Worm (Caenorhabditis elegans) whole organism, L4 larva: Measurements from ENCODE around the gene C04A2.15.

Experiments
- F44E2.7 ChIP-seq: fragments of 200-800 bp; sonication (Bioruptor generic); IDR thresholded peaks from 2 replicates; pipeline ENCODE4 v2.1.2; 2022; ENCODE audit warnings: missing genetic modification characterization, missing compliant biosample characterization
- F49E8.2 ChIP-seq: sonication (generic microtip); optimal IDR thresholded peaks from 2 replicates; lab custom pipeline; 2016; ENCODE audit warnings: missing compliant biosample characterization, mild to moderate bottlenecking, missing genetic modification characterization, borderline replicate concordance
- R02D3.7 ChIP-seq: fragments of 150-350 bp; sonication (generic microtip); optimal IDR thresholded peaks from 3 replicates; lab custom pipeline; 2014; ENCODE audit warnings: missing biosample characterization, missing genetic modification characterization
- T20F7.1 ChIP-seq: fragments of 200-800 bp; sonication (Bioruptor generic); optimal IDR thresholded peaks from 2 replicates; lab custom pipeline; 2018; ENCODE audit warnings: mild to moderate bottlenecking, missing genetic modification characterization, missing compliant biosample characterization
- T26A8.4 ChIP-seq: fragments of 200-800 bp; sonication (Bioruptor generic); IDR thresholded peaks from 2 replicates; pipeline ENCODE4 v1.3.6; 2022; ENCODE audit warnings: missing genetic modification characterization, missing compliant biosample characterization
- Y105C5A.15 ChIP-seq: fragments of 200-800 bp; sonication (Bioruptor generic); IDR thresholded peaks from 2 replicates; pipeline ENCODE4 v1.3.6; 2022; ENCODE audit warnings: missing genetic modification characterization, missing compliant biosample characterization
- Y5F2A.4 ChIP-seq: fragments of 200-800 bp; sonication (Bioruptor generic); optimal IDR thresholded peaks from 2 replicates; lab custom pipeline; 2018; ENCODE audit warnings: mild to moderate bottlenecking, missing genetic modification characterization, missing compliant biosample characterization
- Y75B8A.6 ChIP-seq: fragments of 200-800 bp; sonication (Bioruptor generic); IDR thresholded peaks from 2 replicates; pipeline ENCODE4 v1.3.6; 2022; ENCODE audit warnings: missing genetic modification reagents, missing genetic modification characterization, missing compliant biosample characterization
- ZK546.5 ChIP-seq, 2 experiments: sonication (generic microtip); optimal IDR thresholded peaks; 2 replicates each; lab custom pipeline; 2017; ENCODE audit warnings: missing biosample characterization in 2 of 2, missing genetic modification characterization in 2 of 2
- ama-1 ChIP-seq: fragments of 150-350 bp; optimal IDR thresholded peaks from 2 replicates; lab custom pipeline; 2014; ENCODE audit warnings: inconsistent platforms, mixed read lengths
- ceh-28 ChIP-seq: fragments of 150-350 bp; optimal IDR thresholded peaks from 2 replicates; lab custom pipeline; 2014; ENCODE audit warnings: missing biosample characterization, missing genetic modification reagents, missing genetic modification characterization
- ceh-32 ChIP-seq: sonication (generic microtip); optimal IDR thresholded peaks from 2 replicates; lab custom pipeline; 2016; ENCODE audit warnings: mild to moderate bottlenecking, missing genetic modification characterization, missing compliant biosample characterization; ENCODE audit not compliant: poor library complexity
- ceh-44 ChIP-seq: fragments of 200-800 bp; sonication (Bioruptor generic); IDR thresholded peaks from 2 replicates; pipeline ENCODE4 v1.3.6; 2022; ENCODE audit warnings: missing genetic modification reagents, missing genetic modification characterization, missing compliant biosample characterization
- ceh-62 ChIP-seq: sonication (generic microtip); optimal IDR thresholded peaks from 2 replicates; lab custom pipeline; 2017; ENCODE audit warnings: missing biosample characterization, missing genetic modification characterization
- ceh-82 ChIP-seq: sonication (generic microtip); optimal IDR thresholded peaks from 2 replicates; lab custom pipeline; 2017; ENCODE audit warnings: missing biosample characterization, missing genetic modification characterization
- ces-1 ChIP-seq: fragments of 150-350 bp; sonication (generic microtip); optimal IDR thresholded peaks from 4 replicates; lab custom pipeline; 2014; ENCODE audit warnings: missing biosample characterization, missing genetic modification reagents, missing genetic modification characterization
- ctbp-1 ChIP-seq: fragments of 200-800 bp; sonication (Bioruptor generic); IDR thresholded peaks from 2 replicates; pipeline ENCODE4 v1.3.6; 2022; ENCODE audit warnings: missing genetic modification reagents, missing genetic modification characterization, missing compliant biosample characterization
- daf-12 ChIP-seq: fragments of 150-350 bp; optimal IDR thresholded peaks from 2 replicates; lab custom pipeline; 2014; ENCODE audit warnings: missing biosample characterization, missing genetic modification reagents, missing genetic modification characterization
- daf-19 ChIP-seq: fragments of 200-800 bp; sonication (Bioruptor generic); conservative IDR thresholded peaks from 2 replicates; pipeline ENCODE4 v1.3.6; 2022; ENCODE audit warnings: missing genetic modification characterization, missing compliant biosample characterization
- daf-8 ChIP-seq: fragments of 200-800 bp; sonication (Bioruptor generic); IDR thresholded peaks from 2 replicates; pipeline ENCODE4 v1.3.6; 2022; ENCODE audit warnings: missing genetic modification characterization, missing compliant biosample characterization
- duxl-1 ChIP-seq: sonication (generic microtip); optimal IDR thresholded peaks from 2 replicates; lab custom pipeline; 2016; ENCODE audit warnings: mild to moderate bottlenecking, missing genetic modification characterization, moderate library complexity, missing compliant biosample characterization; ENCODE audit not compliant: poor library complexity
- hlh-11 ChIP-seq: fragments of 200-800 bp; sonication (Bioruptor generic); optimal IDR thresholded peaks from 2 replicates; lab custom pipeline; 2018; ENCODE audit warnings: mild to moderate bottlenecking, missing genetic modification characterization, missing compliant biosample characterization
- hmg-1.1 ChIP-seq: fragments of 200-800 bp; sonication (Bioruptor generic); IDR thresholded peaks from 2 replicates; pipeline ENCODE4 v1.3.6; 2022; ENCODE audit warnings: missing genetic modification reagents, missing genetic modification characterization, missing compliant biosample characterization
- lim-7 ChIP-seq: fragments of 200-800 bp; sonication (Bioruptor generic); IDR thresholded peaks from 2 replicates; pipeline ENCODE4 v1.3.6; 2022; ENCODE audit warnings: missing genetic modification characterization, missing compliant biosample characterization
- lin-1 ChIP-seq: fragments of 200-800 bp; sonication (Bioruptor generic); IDR thresholded peaks from 2 replicates; pipeline ENCODE4 v1.3.6; 2022; ENCODE audit warnings: missing genetic modification reagents, missing genetic modification characterization, missing compliant biosample characterization
- lin-15B ChIP-seq: fragments of 150-350 bp; sonication (generic microtip); optimal IDR thresholded peaks from 3 replicates; lab custom pipeline; 2014; ENCODE audit warnings: missing biosample characterization, missing genetic modification characterization
- lin-38 ChIP-seq: fragments of 200-800 bp; sonication (Bioruptor generic); IDR thresholded peaks from 2 replicates; pipeline ENCODE4 v1.3.6; 2022; ENCODE audit warnings: missing genetic modification reagents, missing genetic modification characterization, missing compliant biosample characterization
- madf-9 ChIP-seq: fragments of 200-800 bp; sonication (Bioruptor generic); conservative IDR thresholded peaks from 2 replicates; pipeline ENCODE4 v1.3.6; 2022; ENCODE audit warnings: missing genetic modification reagents, missing genetic modification characterization, missing compliant biosample characterization
- mdt-29 ChIP-seq: fragments of 200-800 bp; sonication (Bioruptor generic); IDR thresholded peaks from 2 replicates; pipeline ENCODE4 v1.3.6; 2022; ENCODE audit warnings: missing genetic modification reagents, missing genetic modification characterization, missing compliant biosample characterization
- mep-1 ChIP-seq: fragments of 150-350 bp; sonication (generic microtip); optimal IDR thresholded peaks from 3 replicates; lab custom pipeline; 2014; ENCODE audit warnings: missing biosample characterization, missing genetic modification characterization
- mes-2 ChIP-seq: sonication (generic microtip); optimal IDR thresholded peaks from 2 replicates; lab custom pipeline; 2016; ENCODE audit warnings: missing genotype, mild to moderate bottlenecking, missing genetic modification characterization, missing compliant biosample characterization; ENCODE audit not compliant: poor library complexity, severe bottlenecking
- mxl-2 ChIP-seq: fragments of 200-800 bp; sonication (Bioruptor generic); conservative IDR thresholded peaks from 2 replicates; pipeline ENCODE4 v1.3.6; 2022; ENCODE audit warnings: missing genetic modification reagents, missing genetic modification characterization, missing compliant biosample characterization
- mxl-3 ChIP-seq: fragments of 200-800 bp; sonication (Bioruptor generic); optimal IDR thresholded peaks from 2 replicates; lab custom pipeline; 2018; ENCODE audit warnings: mild to moderate bottlenecking, missing genetic modification characterization, missing compliant biosample characterization
- nhr-11 ChIP-seq: fragments of 150-350 bp; optimal IDR thresholded peaks from 2 replicates; lab custom pipeline; 2014; ENCODE audit warnings: missing biosample characterization, missing genetic modification characterization
- nhr-111 ChIP-seq: fragments of 200-800 bp; sonication (Bioruptor generic); optimal IDR thresholded peaks from 2 replicates; lab custom pipeline; 2018; ENCODE audit warnings: mild to moderate bottlenecking, missing genetic modification characterization, missing compliant biosample characterization
- nhr-25 ChIP-seq: sonication (generic microtip); optimal IDR thresholded peaks from 2 replicates; lab custom pipeline; 2017; ENCODE audit warnings: missing genetic modification characterization, mild to moderate bottlenecking, missing compliant biosample characterization, antibody characterized with exemption, moderate library complexity, borderline replicate concordance; ENCODE audit not compliant: insufficient read depth
- nhr-28 ChIP-seq: fragments of 150-350 bp; optimal IDR thresholded peaks from 2 replicates; lab custom pipeline; 2014; ENCODE audit warnings: missing biosample characterization, missing genetic modification characterization
- nhr-41 ChIP-seq: fragments of 200-800 bp; sonication (Bioruptor generic); IDR thresholded peaks from 2 replicates; pipeline ENCODE4 v1.3.6; 2022; ENCODE audit warnings: missing genetic modification reagents, missing genetic modification characterization, missing compliant biosample characterization
- nhr-42 ChIP-seq: fragments of 200-800 bp; sonication (Bioruptor generic); IDR thresholded peaks from 2 replicates; pipeline ENCODE4 v1.3.6; 2022; ENCODE audit warnings: missing genetic modification characterization, missing compliant biosample characterization
- nhr-48 ChIP-seq: sonication (generic microtip); optimal IDR thresholded peaks from 2 replicates; lab custom pipeline; 2016; ENCODE audit warnings: mild to moderate bottlenecking, missing genetic modification characterization, missing compliant biosample characterization
- nhr-77 ChIP-seq: fragments of 150-350 bp; optimal IDR thresholded peaks from 2 replicates; lab custom pipeline; 2014; ENCODE audit warnings: missing biosample characterization, missing genetic modification characterization
- pha-4 ChIP-seq, 2 experiments: fragments of 150-350 bp in 1 of 2; fragments of 200-800 bp in 1 of 2; sonication (Bioruptor generic) in 1 of 2; IDR thresholded peaks in 1 of 2; optimal IDR thresholded peaks in 1 of 2; 2 replicates each; pipeline versions ENCODE4 v1.3.6 to Lab custom; 2014 to 2022; ENCODE audit warnings: missing genetic modification characterization in 2 of 2, missing genetic modification reagents in 2 of 2, missing biosample characterization in 1 of 2, missing compliant biosample characterization in 1 of 2
- rbr-2 ChIP-seq: sonication (generic microtip); optimal IDR thresholded peaks from 2 replicates; lab custom pipeline; 2016; ENCODE audit warnings: missing genotype, missing genetic modification characterization, missing compliant biosample characterization
- sdz-12 ChIP-seq: fragments of 200-800 bp; sonication (Bioruptor generic); optimal IDR thresholded peaks from 2 replicates; lab custom pipeline; 2018; ENCODE audit warnings: mild to moderate bottlenecking, missing genetic modification characterization, missing compliant biosample characterization
- spr-1 ChIP-seq: sonication (generic microtip); optimal IDR thresholded peaks from 2 replicates; lab custom pipeline; 2016; ENCODE audit warnings: mild to moderate bottlenecking, missing genetic modification characterization, missing compliant biosample characterization
- spr-3 ChIP-seq: fragments of 200-800 bp; sonication (Bioruptor generic); optimal IDR thresholded peaks from 2 replicates; lab custom pipeline; 2018; ENCODE audit warnings: mild to moderate bottlenecking, missing genetic modification characterization, missing compliant biosample characterization
- unc-130 ChIP-seq: sonication (generic microtip); optimal IDR thresholded peaks from 2 replicates; lab custom pipeline; 2016; ENCODE audit warnings: missing genetic modification reagents, missing genetic modification characterization, missing compliant biosample characterization
- unc-39 ChIP-seq: sonication (generic microtip); optimal IDR thresholded peaks from 2 replicates; lab custom pipeline; 2017; ENCODE audit warnings: missing biosample characterization, missing genetic modification characterization
- zfp-2 ChIP-seq: sonication (generic microtip); optimal IDR thresholded peaks from 2 replicates; lab custom pipeline; 2016; ENCODE audit warnings: mild to moderate bottlenecking, missing genetic modification characterization, missing compliant biosample characterization
- zfp-3 ChIP-seq: fragments of 200-800 bp; sonication (Bioruptor generic); conservative IDR thresholded peaks from 2 replicates; pipeline ENCODE4 v1.3.6; 2022; ENCODE audit warnings: missing genetic modification reagents, missing genetic modification characterization, missing compliant biosample characterization
- zip-2 ChIP-seq: fragments of 150-350 bp; optimal IDR thresholded peaks from 2 replicates; lab custom pipeline; 2014; ENCODE audit warnings: missing biosample characterization, missing genetic modification characterization
- ztf-11 ChIP-seq: fragments of 150-350 bp; optimal IDR thresholded peaks from 2 replicates; lab custom pipeline; 2014; ENCODE audit warnings: missing biosample characterization, missing genetic modification characterization

The C04A2.15 gene

DNA sequence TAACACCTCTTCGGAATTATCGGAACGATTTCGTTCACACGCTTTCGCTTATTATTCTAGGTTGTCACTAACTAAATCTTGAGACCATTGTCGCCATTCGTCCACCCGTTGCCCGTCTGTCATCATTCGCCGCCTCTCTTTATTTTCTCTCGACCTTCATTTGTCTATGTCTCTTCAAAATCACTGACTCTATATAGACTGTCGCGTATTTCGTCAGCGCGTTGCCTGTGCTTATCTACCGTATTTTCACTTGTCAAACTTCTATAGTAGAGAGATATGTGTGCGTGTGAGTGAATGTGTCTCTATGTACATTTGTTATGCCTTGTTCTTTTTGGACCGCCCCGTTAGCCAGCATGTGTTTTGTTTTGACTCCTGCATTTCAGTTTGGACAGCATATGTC is 22.9 kb upstream of the C04A2.15 start (continued):
- TF ChIP-seq ceh-44 (no peak), lin-1 (0 out of 2 replicates have a peak, but pooled peaks have one; percentile 13), mxl-3 (GFP tag; lab: Kevin White, UChicago) (peak; percentile 82), nhr-25 (tag; lab: Kevin White, UChicago) (peak; percentile 28), nhr-42 (no peak), F49E8.2 (tag; lab: Kevin White, UChicago) (no peak), mes-2 (tag; lab: Kevin White, UChicago) (peak; percentile 10), daf-12 (tag; lab: Kevin White, UChicago) (no peak), lin-15B (no peak), madf-9 (no peak), daf-8 (GFP tag; lab: Robert Waterston, UW) (no peak), unc-130 (no peak), F44E2.7 (no peak), Y5F2A.4 (GFP tag; lab: Kevin White, UChicago) (no peak), ceh-28 (tag; lab: Kevin White, UChicago) (no peak), nhr-41 (no peak), pha-4 (GFP tag; IDR thresholded peaks at IDR 0.05; lab: Robert Waterston, UW) (no peak), pha-4 (tag; optimal IDR thresholded peaks at IDR 0.05; lab: Kevin White, UChicago) (no peak), nhr-28 (tag; lab: Kevin White, UChicago) (peak; percentile 84), spr-3 (GFP tag; lab: Kevin White, UChicago) (no peak), duxl-1 (tag; lab: Kevin White, UChicago) (no peak), mep-1 (peak; percentile 31), daf-19 (GFP tag; lab: Robert Waterston, UW) (no peak), ZK546.5 (tag; optimal IDR thresholded peaks at IDR 0.05; lab: Kevin White, UChicago) (no peak), ces-1 (GFP tag; lab: Kevin White, UChicago) (no peak), zip-2 (tag; lab: Kevin White, UChicago) (no peak), zfp-3 (GFP tag; lab: Robert Waterston, UW) (no peak), hmg-1.1 (GFP tag; lab: Robert Waterston, UW) (no peak), nhr-77 (tag; lab: Kevin White, UChicago) (no peak), ztf-11 (tag; lab: Kevin White, UChicago) (no peak), Y75B8A.6 (GFP tag; lab: Robert Waterston, UW) (no peak), ceh-32 (tag; lab: Kevin White, UChicago) (no peak), nhr-48 (tag; lab: Kevin White, UChicago) (no peak), T20F7.1 (no peak), mxl-2 (GFP tag; lab: Robert Waterston, UW) (no peak), hlh-11 (tag; lab: Kevin White, UChicago) (peak; percentile 79), R02D3.7 (tag; lab: Kevin White, UChicago) (no peak), sdz-12 (GFP tag; lab: Kevin White, UChicago) (no peak), ama-1 (no peak), lim-7 (GFP tag; lab: Robert Waterston, UW) (no peak), lin-38 (no peak), T26A8.4 (GFP tag; lab: Robert Waterston, UW) (no peak), ceh-62 (no peak), rbr-2 (tag; lab: Kevin White, UChicago) (no peak), mdt-29 (GFP tag; lab: Robert Waterston, UW) (no peak), Y105C5A.15 (GFP tag; lab: Robert Waterston, UW) (no peak), ceh-82 (tag; lab: Kevin White, UChicago) (no peak), ctbp-1 (GFP tag; lab: Robert Waterston, UW) (no peak), nhr-11 (tag; lab: Kevin White, UChicago) (no peak), unc-39 (no peak), zfp-2 (tag; lab: Kevin White, UChicago) (no peak), spr-1 (tag; lab: Kevin White, UChicago) (no peak), nhr-111 (GFP tag; lab: Kevin White, UChicago) (no peak)
